Worm (Caenorhabditis elegans) whole organism, L3 larva: ENCODE results near the gene F35C11.3.

Experiments
- ceh-9 ChIP-seq: sonication (generic microtip); optimal IDR thresholded peaks from 2 replicates; lab custom pipeline; 2018; ENCODE audit warnings: missing biosample characterization, missing genetic modification characterization
- fkh-10 ChIP-seq: sonication (generic microtip); optimal IDR thresholded peaks from 2 replicates; lab custom pipeline; 2017; ENCODE audit warnings: missing biosample characterization, missing genetic modification reagents, missing genetic modification characterization
- jun-1 ChIP-seq: fragments of 150-350 bp; optimal IDR thresholded peaks from 2 replicates; lab custom pipeline; 2014; ENCODE audit warnings: missing biosample characterization, missing genetic modification reagents, missing genetic modification characterization
- nhr-28 ChIP-seq: fragments of 150-350 bp; optimal IDR thresholded peaks from 2 replicates; lab custom pipeline; 2014; ENCODE audit warnings: missing biosample characterization, missing genetic modification characterization
- skn-1 ChIP-seq: fragments of 150-350 bp; optimal IDR thresholded peaks from 2 replicates; lab custom pipeline; 2014; ENCODE audit warnings: missing biosample characterization, missing genetic modification characterization
- unc-62 ChIP-seq: fragments of 150-350 bp; sonication (generic microtip); optimal IDR thresholded peaks from 4 replicates; lab custom pipeline; 2014; ENCODE audit warnings: missing biosample characterization, missing genetic modification reagents, missing genetic modification characterization

ce11 chrII:8269855-8270647, 23.5 kb downstream of the F35C11.3 start, which contains the start of gene tdc-1:
- TF ChIP-seq jun-1, result no peak
- TF ChIP-seq skn-1 (tag; lab: Kevin White, UChicago), result no peak
- no peak for TF ChIP-seq nhr-28
- no peak for TF ChIP-seq unc-62 (GFP tag; lab: Kevin White, UChicago)
- TF ChIP-seq fkh-10 (GFP tag; lab: Kevin White, UChicago), result no peak
- TF ChIP-seq ceh-9 (tag; lab: Kevin White, UChicago), result no peak
